Fruit fly (Drosophila melanogaster) whole organism, adult: ENCODE data around the gene elB.
A peak's percentile ranks its signal among the peaks of the same experiment; 100 is the strongest.

Source experiments
- CG11617 ChIP-seq: fragments of 200-800 bp; sonication (Bioruptor generic); optimal IDR thresholded peaks from 2 replicates; lab custom pipeline; 2017; ENCODE audit warnings: mild to moderate bottlenecking, missing biosample characterization, missing genetic modification reagents, missing genetic modification characterization
- CG12768 ChIP-seq: fragments of 200-800 bp; sonication (Bioruptor generic); optimal IDR thresholded peaks from 2 replicates; lab custom pipeline; 2017; ENCODE audit warnings: missing biosample characterization, missing genetic modification characterization, mild to moderate bottlenecking, moderate library complexity, missing genetic modification reagents
- CG14711 ChIP-seq: fragments of 200-800 bp; sonication (Bioruptor generic); optimal IDR thresholded peaks from 2 replicates; lab custom pipeline; 2018; ENCODE audit warnings: missing biosample characterization, mild to moderate bottlenecking, missing genetic modification characterization, moderate library complexity
- CG1620 ChIP-seq: fragments of 200-800 bp; sonication (Bioruptor generic); optimal IDR thresholded peaks from 2 replicates; lab custom pipeline; 2016; ENCODE audit warnings: missing biosample characterization, missing genetic modification characterization
- CG33017 ChIP-seq: fragments of 200-800 bp; sonication (Bioruptor generic); optimal IDR thresholded peaks from 2 replicates; lab custom pipeline; 2018; ENCODE audit warnings: missing biosample characterization, mild to moderate bottlenecking, missing genetic modification characterization, moderate library complexity
- CG5204 ChIP-seq: fragments of 200-800 bp; sonication (Bioruptor generic); optimal IDR thresholded peaks from 2 replicates; lab custom pipeline; 2016; ENCODE audit warnings: missing biosample characterization, missing genetic modification characterization
- CG7045 ChIP-seq: fragments of 200-800 bp; sonication (Bioruptor generic); optimal IDR thresholded peaks from 2 replicates; lab custom pipeline; 2017; ENCODE audit warnings: missing biosample characterization, mild to moderate bottlenecking, missing genetic modification characterization
- CG7101 ChIP-seq: fragments of 200-800 bp; sonication (Bioruptor generic); optimal IDR thresholded peaks from 2 replicates; lab custom pipeline; 2018; ENCODE audit warnings: missing biosample characterization, mild to moderate bottlenecking, missing genetic modification characterization, moderate library complexity
- Clk ChIP-seq: fragments of 200-800 bp; sonication (Bioruptor generic); optimal IDR thresholded peaks from 2 replicates; lab custom pipeline; 2017; ENCODE audit warnings: missing biosample characterization, missing genetic modification characterization
- Crg-1 ChIP-seq: fragments of 200-800 bp; sonication (Bioruptor generic); optimal IDR thresholded peaks from 2 replicates; lab custom pipeline; 2016; ENCODE audit warnings: missing biosample characterization, missing genetic modification characterization
- Hr96 ChIP-seq: fragments of 200-800 bp; sonication (Bioruptor generic); optimal IDR thresholded peaks from 2 replicates; lab custom pipeline; 2016; ENCODE audit warnings: missing biosample characterization, missing genetic modification characterization
- Mnt ChIP-seq: fragments of 200-800 bp; sonication (Bioruptor generic); optimal IDR thresholded peaks from 2 replicates; lab custom pipeline; 2016; ENCODE audit warnings: missing biosample characterization, mild to moderate bottlenecking, missing genetic modification characterization
- bab1 ChIP-seq: fragments of 200-800 bp; sonication (Bioruptor generic); optimal IDR thresholded peaks from 3 replicates; lab custom pipeline; 2019; ENCODE audit warnings: missing biosample characterization, mild to moderate bottlenecking, missing genetic modification characterization, moderate library complexity
- cic ChIP-seq: fragments of 200-800 bp; sonication (Bioruptor generic); optimal IDR thresholded peaks from 2 replicates; lab custom pipeline; 2017; ENCODE audit warnings: missing biosample characterization, mild to moderate bottlenecking, missing genetic modification characterization, moderate library complexity
- cnc ChIP-seq, 2 experiments: fragments of >200 bp; optimal IDR thresholded peaks; 2 replicates each; lab custom pipeline; 2017
- kay ChIP-seq: fragments of 200-800 bp; sonication (Bioruptor generic); peaks from one replicate; lab custom pipeline; 2016; ENCODE audit warnings: missing biosample characterization, missing genetic modification characterization, borderline replicate concordance
- ovo ChIP-seq: fragments of 200-800 bp; sonication (Bioruptor generic); optimal IDR thresholded peaks from 2 replicates; lab custom pipeline; 2016; ENCODE audit warnings: missing biosample characterization, missing genetic modification characterization
- pad ChIP-seq: fragments of 200-800 bp; sonication (Bioruptor generic); optimal IDR thresholded peaks from 3 replicates; lab custom pipeline; 2017; ENCODE audit warnings: missing biosample characterization, missing genetic modification characterization, mild to moderate bottlenecking, moderate library complexity, missing genetic modification reagents
- tj ChIP-seq: fragments of 200-800 bp; sonication (Bioruptor generic); optimal IDR thresholded peaks from 3 replicates; lab custom pipeline; 2017; ENCODE audit warnings: missing biosample characterization, mild to moderate bottlenecking, missing genetic modification characterization, moderate library complexity
- toe ChIP-seq: fragments of 200-800 bp; sonication (Bioruptor generic); optimal IDR thresholded peaks from 2 replicates; lab custom pipeline; 2016; ENCODE audit warnings: missing biosample characterization, missing genetic modification characterization

Gene elB

DNA sequence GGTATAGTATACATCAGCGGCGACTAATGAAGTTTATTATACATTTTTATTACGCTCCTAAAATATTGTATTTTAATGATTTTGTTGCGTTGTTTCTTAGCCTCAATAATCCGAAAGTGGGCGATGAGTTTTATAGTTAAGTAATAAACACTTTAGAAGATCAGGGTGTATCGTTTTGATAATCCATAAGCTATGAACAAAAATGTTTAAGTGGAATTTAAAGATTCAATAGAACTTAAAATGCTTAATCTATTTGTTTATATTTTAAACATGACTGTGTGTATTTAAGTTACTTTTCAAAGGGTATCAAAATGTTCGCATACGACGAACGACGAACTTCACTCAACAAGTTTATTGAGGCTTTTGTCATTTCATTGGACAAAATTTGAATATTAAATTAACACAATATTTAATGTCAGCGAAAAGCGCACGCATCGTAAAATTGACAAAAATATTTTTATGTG lies 37.1 kb downstream of the elB start:
- TF ChIP-seq CG7045 (GFP tag; lab: Kevin White, UChicago) (no peak), CG1620 (GFP tag; lab: Kevin White, UChicago) (no peak), Clk (no peak), bab1 (GFP tag; lab: Kevin White, UChicago) (no peak), toe (no peak), CG12768 (GFP tag; lab: Kevin White, UChicago) (no peak), ovo (GFP tag; lab: Kevin White, UChicago) (no peak), CG11617 (GFP tag; lab: Kevin White, UChicago) (no peak), CG14711 (no peak), CG5204 (GFP tag; lab: Kevin White, UChicago) (no peak), cnc (optimal IDR thresholded peaks at IDR 0.05; lab: Kevin White, UChicago) (no peak), Mnt (GFP tag; lab: Kevin White, UChicago) (no peak), CG33017 (no peak), Hr96 (no peak), Crg-1 (GFP tag; lab: Kevin White, UChicago) (no peak)

DNA sequence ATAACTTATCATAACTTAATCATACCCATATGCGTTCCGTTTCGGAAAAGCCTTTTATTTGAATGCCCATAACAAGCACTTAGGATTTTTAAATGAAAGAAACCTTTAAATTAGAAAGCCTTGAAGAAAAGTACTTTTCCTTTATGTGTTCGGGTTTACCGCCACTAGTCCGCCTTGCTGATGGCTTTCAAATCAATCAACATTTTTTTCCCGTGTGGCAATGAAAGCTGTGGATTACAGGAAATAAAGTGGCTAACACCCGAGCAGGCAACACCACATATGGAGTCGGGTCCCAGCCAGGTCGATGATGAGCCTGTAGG lies 38.6 kb downstream of the elB start:
- TF ChIP-seq ovo (GFP tag; lab: Kevin White, UChicago) (no peak), CG7045 (GFP tag; lab: Kevin White, UChicago) (no peak)

DNA sequence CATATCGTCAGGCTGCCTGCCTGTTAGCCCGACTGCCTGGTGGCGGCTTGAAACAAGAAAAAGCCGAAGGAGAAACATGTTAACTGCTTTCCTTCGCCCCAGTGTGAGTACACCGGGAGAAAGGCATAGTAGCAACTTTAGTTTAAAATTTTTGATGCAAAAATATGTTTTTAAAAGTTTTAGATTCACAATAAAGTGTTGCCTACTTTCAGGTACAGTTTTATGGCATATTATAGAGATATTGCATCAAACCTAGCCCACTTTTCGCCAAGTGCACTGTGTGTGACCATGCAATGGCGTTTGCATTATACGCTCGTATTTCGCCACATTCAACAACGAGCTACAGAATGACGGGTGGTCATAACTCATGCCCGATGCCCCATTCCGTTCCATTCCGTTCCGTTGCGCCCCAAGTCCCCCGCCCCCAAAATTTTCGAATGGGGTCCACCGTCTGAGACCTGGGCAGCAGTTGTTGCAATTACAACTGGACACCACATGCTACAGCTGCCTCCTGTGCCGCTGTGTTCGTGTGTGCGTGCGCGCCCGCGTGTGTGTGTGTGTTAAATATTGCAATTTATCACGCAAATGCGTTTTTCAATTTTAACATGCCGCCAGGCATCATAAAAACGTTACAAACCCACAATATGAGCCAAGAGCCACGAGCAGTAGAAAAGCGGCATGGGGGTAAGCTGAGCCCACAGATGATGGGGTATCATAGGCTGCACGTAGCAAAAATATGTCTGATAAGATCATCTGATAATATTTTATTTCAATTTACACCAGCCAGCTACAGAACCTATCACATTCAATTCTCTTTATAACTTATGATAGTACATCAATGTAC lies 39.2 kb downstream of the elB start:
- TF ChIP-seq CG33017 (no peak), cnc (optimal IDR thresholded peaks at IDR 0.05; lab: Kevin White, UChicago) (no peak), CG1620 (GFP tag; lab: Kevin White, UChicago) (no peak), Clk (no peak)

DNA sequence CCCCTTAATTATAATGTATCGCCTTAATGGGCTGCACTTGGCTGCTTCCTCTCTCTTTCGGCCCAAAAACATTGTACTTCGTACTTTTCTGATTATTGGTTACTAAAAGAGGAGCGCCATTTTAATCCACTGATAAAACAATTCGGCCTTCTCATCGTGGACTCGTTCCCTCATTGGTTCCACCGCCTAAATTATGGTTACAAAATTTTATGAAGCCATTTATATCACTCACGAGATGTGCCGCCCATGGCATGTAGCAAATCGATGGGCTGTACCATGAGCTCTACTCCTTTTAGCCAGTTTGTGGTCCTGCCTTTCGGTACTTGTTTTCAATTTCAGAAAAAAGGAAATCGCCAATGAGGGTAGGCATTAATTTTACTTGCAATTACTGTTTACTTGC lies 40.5 kb downstream of the elB start:
- no peak for TF ChIP-seq CG33017
- no peak for TF ChIP-seq CG5204 (GFP tag; lab: Kevin White, UChicago)
- TF ChIP-seq toe, result no peak
- no peak for TF ChIP-seq Hr96

DNA sequence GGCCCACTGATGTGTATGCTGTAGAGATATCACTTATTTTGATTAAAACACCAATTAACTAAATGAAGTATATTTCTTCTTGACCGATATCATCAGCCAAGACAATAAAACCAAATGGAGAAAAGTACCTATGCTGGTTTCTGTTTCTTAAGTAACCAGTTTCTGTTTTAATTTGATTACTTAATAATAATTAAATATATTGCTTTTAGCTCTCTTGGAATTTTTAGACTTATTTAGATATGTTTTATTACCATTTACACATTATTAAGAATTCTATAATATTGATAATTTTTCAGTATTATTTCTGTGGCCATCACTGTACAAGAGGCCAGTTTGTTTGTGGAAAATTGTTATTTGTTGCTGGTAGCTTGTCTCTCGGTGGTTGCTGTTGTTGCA lies 42.1 kb downstream of the elB start:
- TF ChIP-seq toe, result no peak
- no peak for TF ChIP-seq Hr96
- no peak for TF ChIP-seq cic (GFP tag; lab: Kevin White, UChicago)
- no peak for TF ChIP-seq Crg-1 (GFP tag; lab: Kevin White, UChicago)
- no peak for TF ChIP-seq CG33017
- TF ChIP-seq kay (GFP tag; lab: Kevin White, UChicago), result no peak
- TF ChIP-seq CG7101 (tag; lab: Kevin White, UChicago), result no peak
- no peak for TF ChIP-seq CG12768 (GFP tag; lab: Kevin White, UChicago)
- no peak for TF ChIP-seq CG11617 (GFP tag; lab: Kevin White, UChicago)

DNA sequence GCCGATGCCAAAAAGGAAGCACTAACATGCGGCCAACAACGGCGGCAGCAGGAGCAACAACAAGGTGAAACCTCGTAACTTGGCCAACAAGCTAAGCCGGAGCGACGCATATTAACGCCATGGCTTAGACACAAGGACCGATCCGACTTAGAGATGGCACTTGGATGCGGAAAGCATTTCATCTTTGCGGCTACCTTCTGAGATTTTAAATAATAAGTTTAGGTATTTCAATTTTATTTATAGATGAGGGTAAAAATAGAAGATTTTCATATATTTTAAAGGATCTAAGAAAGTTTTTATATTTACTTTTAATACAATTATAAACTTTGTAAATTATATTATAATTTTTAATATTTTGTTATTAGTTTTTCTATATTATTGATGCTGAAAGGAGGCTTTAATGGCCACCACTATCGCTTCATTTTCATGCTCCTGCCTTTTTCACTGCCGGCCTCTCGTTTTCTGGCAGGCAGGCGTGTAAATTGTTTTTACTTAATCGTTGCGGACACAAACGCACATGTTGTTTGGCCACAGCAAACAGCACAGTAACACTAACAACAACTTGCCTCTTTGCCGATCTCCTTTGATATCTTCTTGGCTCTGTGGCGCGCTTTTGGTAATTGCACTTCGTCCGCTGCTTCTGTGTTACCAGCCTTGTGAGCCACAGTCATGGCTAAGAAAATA lies 42.6 kb downstream of the elB start:
- TF ChIP-seq Crg-1 (GFP tag; lab: Kevin White, UChicago) (no peak), CG14711 (no peak), CG12768 (GFP tag; lab: Kevin White, UChicago) (no peak), Clk (no peak), CG11617 (GFP tag; lab: Kevin White, UChicago) (no peak), CG1620 (GFP tag; lab: Kevin White, UChicago) (no peak), CG7101 (tag; lab: Kevin White, UChicago) (no peak), Mnt (GFP tag; lab: Kevin White, UChicago) (no peak), toe (no peak), cnc (optimal IDR thresholded peaks at IDR 0.05; lab: Kevin White, UChicago) (no peak), cic (GFP tag; lab: Kevin White, UChicago) (no peak), bab1 (GFP tag; lab: Kevin White, UChicago) (no peak), CG33017 (no peak), CG7045 (GFP tag; lab: Kevin White, UChicago) (no peak), CG5204 (GFP tag; lab: Kevin White, UChicago) (no peak), kay (GFP tag; lab: Kevin White, UChicago) (no peak), Hr96 (no peak), ovo (GFP tag; lab: Kevin White, UChicago) (no peak), pad (GFP tag; lab: Kevin White, UChicago) (no peak), tj (no peak)

DNA sequence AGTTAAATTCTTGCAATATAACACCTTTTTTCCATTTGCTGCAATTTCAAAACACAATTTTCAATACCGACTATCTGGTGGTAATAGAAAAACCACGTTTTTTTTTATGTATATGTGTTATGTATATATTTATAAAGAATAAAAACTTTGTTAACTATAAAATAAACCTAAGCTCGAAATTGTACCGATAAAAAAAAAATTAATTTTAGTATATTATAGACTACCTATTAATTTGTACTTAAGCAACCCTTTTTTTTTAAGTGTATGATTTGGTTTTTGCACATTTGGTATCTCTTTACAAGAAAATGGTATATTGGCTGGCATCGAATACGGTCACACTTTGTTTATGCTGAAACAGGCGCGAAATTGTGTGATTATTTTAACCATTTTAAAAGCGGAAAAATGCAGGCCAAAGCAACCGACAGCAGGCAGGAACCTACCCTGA lies 47.6 kb downstream of the elB start, which contains the start of gene spel1:
Gene spel1 (plus strand): TSS at position 334 of the 445 bp plus-strand sequence.
- no peak for TF ChIP-seq CG5204 (GFP tag; lab: Kevin White, UChicago)
- peak; percentile 56 for TF ChIP-seq CG14711
- TF ChIP-seq CG11617 (GFP tag; lab: Kevin White, UChicago), result peak; percentile 31
- TF ChIP-seq cic (GFP tag; lab: Kevin White, UChicago), result no peak
- TF ChIP-seq pad (GFP tag; lab: Kevin White, UChicago), result peak; percentile 0
- no peak for TF ChIP-seq kay (GFP tag; lab: Kevin White, UChicago)
- no peak for TF ChIP-seq CG12768 (GFP tag; lab: Kevin White, UChicago)
- TF ChIP-seq Hr96, result no peak
- no peak for TF ChIP-seq CG1620 (GFP tag; lab: Kevin White, UChicago)
- no peak for TF ChIP-seq Clk
- peak; percentile 55 for TF ChIP-seq CG7045 (GFP tag; lab: Kevin White, UChicago)
- no peak for TF ChIP-seq toe
- no peak for TF ChIP-seq tj
- TF ChIP-seq ovo (GFP tag; lab: Kevin White, UChicago), result no peak
- peak; percentile 81 for TF ChIP-seq bab1 (GFP tag; lab: Kevin White, UChicago)
- TF ChIP-seq CG33017, result peak; percentile 58
- peak; percentile 76 for TF ChIP-seq CG7101 (tag; lab: Kevin White, UChicago)
